Worm (Caenorhabditis elegans) whole organism, L3 larva: ENCODE data around the gene arf-6.

Experiments used
- ama-1 ChIP-seq: fragments of 150-350 bp; optimal IDR thresholded peaks from 2 replicates; lab custom pipeline; 2018
- ceh-16 ChIP-seq: sonication (generic microtip); optimal IDR thresholded peaks from 2 replicates; lab custom pipeline; 2017; ENCODE audit warnings: missing biosample characterization, missing genetic modification characterization
- ceh-28 ChIP-seq: fragments of 150-350 bp; optimal IDR thresholded peaks from 2 replicates; lab custom pipeline; 2014; ENCODE audit warnings: missing biosample characterization, missing genetic modification reagents, missing genetic modification characterization
- ceh-82 ChIP-seq: fragments of 150-350 bp; optimal IDR thresholded peaks from 2 replicates; lab custom pipeline; 2014; ENCODE audit warnings: missing biosample characterization, missing genetic modification characterization
- ceh-9 ChIP-seq: sonication (generic microtip); optimal IDR thresholded peaks from 2 replicates; lab custom pipeline; 2018; ENCODE audit warnings: missing biosample characterization, missing genetic modification characterization
- daf-12 ChIP-seq: fragments of 150-350 bp; optimal IDR thresholded peaks from 2 replicates; lab custom pipeline; 2014; ENCODE audit warnings: missing biosample characterization, missing genetic modification reagents, missing genetic modification characterization
- egl-27 ChIP-seq: sonication (generic microtip); optimal IDR thresholded peaks from 4 replicates; lab custom pipeline; 2017; ENCODE audit warnings: missing biosample characterization, missing genetic modification reagents, missing genetic modification characterization
- egl-5 ChIP-seq: fragments of 150-350 bp; optimal IDR thresholded peaks from 2 replicates; lab custom pipeline; 2017; ENCODE audit warnings: missing biosample characterization, missing genetic modification reagents, missing genetic modification characterization, inconsistent platforms
- elt-1 ChIP-seq: fragments of 150-350 bp; optimal IDR thresholded peaks from 2 replicates; lab custom pipeline; 2014; ENCODE audit warnings: missing biosample characterization, missing genetic modification characterization
- elt-2 ChIP-seq: sonication (generic microtip); optimal IDR thresholded peaks from 2 replicates; lab custom pipeline; 2016; ENCODE audit warnings: missing genetic modification reagents, mild to moderate bottlenecking, missing genetic modification characterization, missing compliant biosample characterization
- eor-1 ChIP-seq, 2 experiments: fragments of 150-350 bp; optimal IDR thresholded peaks; 2 replicates each; lab custom pipeline; 2014 to 2018; ENCODE audit warnings: missing biosample characterization in 2 of 2, missing genetic modification characterization in 2 of 2
- fkh-2 ChIP-seq: fragments of 150-350 bp; optimal IDR thresholded peaks from 2 replicates; lab custom pipeline; 2014; ENCODE audit warnings: missing biosample characterization, missing genetic modification reagents, missing genetic modification characterization
- hmg-11 ChIP-seq: sonication (generic microtip); optimal IDR thresholded peaks from 2 replicates; lab custom pipeline; 2016; ENCODE audit warnings: missing genetic modification characterization, missing compliant biosample characterization
- jun-1 ChIP-seq: fragments of 150-350 bp; optimal IDR thresholded peaks from 2 replicates; lab custom pipeline; 2014; ENCODE audit warnings: missing biosample characterization, missing genetic modification reagents, missing genetic modification characterization
- lin-15B ChIP-seq: fragments of 150-350 bp; optimal IDR thresholded peaks from 2 replicates; lab custom pipeline; 2014; ENCODE audit warnings: missing biosample characterization, missing genetic modification characterization
- lsy-12 ChIP-seq: sonication (generic microtip); optimal IDR thresholded peaks from 2 replicates; lab custom pipeline; 2016; ENCODE audit warnings: mild to moderate bottlenecking, missing genetic modification characterization, missing compliant biosample characterization
- mdl-1 ChIP-seq: fragments of 150-350 bp; optimal IDR thresholded peaks from 2 replicates; lab custom pipeline; 2014; ENCODE audit warnings: missing biosample characterization, missing genetic modification characterization
- mml-1 ChIP-seq: fragments of 150-350 bp; sonication (generic microtip); optimal IDR thresholded peaks from 3 replicates; lab custom pipeline; 2014; ENCODE audit warnings: missing biosample characterization, missing genetic modification characterization
- nfya-1 ChIP-seq: sonication (generic microtip); optimal IDR thresholded peaks from 2 replicates; lab custom pipeline; 2017; ENCODE audit warnings: missing genetic modification characterization, mild to moderate bottlenecking, missing compliant biosample characterization, antibody characterized with exemption, moderate library complexity; ENCODE audit not compliant: insufficient read depth
- nhr-11 ChIP-seq: fragments of 150-350 bp; optimal IDR thresholded peaks from 2 replicates; lab custom pipeline; 2014; ENCODE audit warnings: missing biosample characterization, missing genetic modification characterization
- nhr-12 ChIP-seq: fragments of 150-350 bp; optimal IDR thresholded peaks from 2 replicates; lab custom pipeline; 2014; ENCODE audit warnings: missing biosample characterization, missing genetic modification characterization
- nhr-23 ChIP-seq: fragments of 150-350 bp; optimal IDR thresholded peaks from 2 replicates; lab custom pipeline; 2014; ENCODE audit warnings: missing biosample characterization, missing genetic modification reagents, missing genetic modification characterization
- nhr-25 ChIP-seq: sonication (generic microtip); optimal IDR thresholded peaks from 2 replicates; lab custom pipeline; 2017; ENCODE audit warnings: missing biosample characterization, missing genetic modification characterization
- nhr-28 ChIP-seq: fragments of 150-350 bp; optimal IDR thresholded peaks from 2 replicates; lab custom pipeline; 2014; ENCODE audit warnings: missing biosample characterization, missing genetic modification characterization
- nhr-67 ChIP-seq: fragments of 150-350 bp; optimal IDR thresholded peaks from 2 replicates; lab custom pipeline; 2014; ENCODE audit warnings: missing biosample characterization, missing genetic modification characterization
- nhr-76 ChIP-seq: fragments of 150-350 bp; sonication (generic microtip); optimal IDR thresholded peaks from 5 replicates; lab custom pipeline; 2014; ENCODE audit warnings: missing biosample characterization, missing genetic modification characterization
- nhr-77 ChIP-seq: fragments of 150-350 bp; optimal IDR thresholded peaks from 2 replicates; lab custom pipeline; 2014; ENCODE audit warnings: missing biosample characterization, missing genetic modification characterization
- pha-4 ChIP-seq: fragments of 150-350 bp; optimal IDR thresholded peaks from 2 replicates; lab custom pipeline; 2014; ENCODE audit warnings: missing biosample characterization, missing genetic modification reagents, missing genetic modification characterization
- pqm-1 ChIP-seq: fragments of 150-350 bp; optimal IDR thresholded peaks from 2 replicates; lab custom pipeline; 2017; ENCODE audit warnings: missing biosample characterization, missing genetic modification characterization, inconsistent platforms
- sea-2 ChIP-seq: fragments of 150-350 bp; sonication (generic microtip); optimal IDR thresholded peaks from 4 replicates; lab custom pipeline; 2014; ENCODE audit warnings: missing biosample characterization, missing genetic modification reagents, missing genetic modification characterization
- skn-1 ChIP-seq: fragments of 150-350 bp; optimal IDR thresholded peaks from 2 replicates; lab custom pipeline; 2014; ENCODE audit warnings: missing biosample characterization, missing genetic modification characterization
- snpc-4 ChIP-seq: fragments of 150-350 bp; optimal IDR thresholded peaks from 2 replicates; lab custom pipeline; 2014; ENCODE audit warnings: missing biosample characterization, missing genetic modification characterization
- tbx-2 ChIP-seq: sonication (generic microtip); optimal IDR thresholded peaks from 2 replicates; lab custom pipeline; 2016; ENCODE audit warnings: mild to moderate bottlenecking, missing genetic modification characterization, missing compliant biosample characterization
- unc-39 ChIP-seq: sonication (generic microtip); optimal IDR thresholded peaks from 4 replicates; lab custom pipeline; 2017; ENCODE audit warnings: missing biosample characterization, missing genetic modification characterization
- ztf-11 ChIP-seq: fragments of 150-350 bp; optimal IDR thresholded peaks from 2 replicates; lab custom pipeline; 2014; ENCODE audit warnings: missing biosample characterization, missing genetic modification characterization
- ztf-4 ChIP-seq: fragments of 150-350 bp; optimal IDR thresholded peaks from 2 replicates; lab custom pipeline; 2014; ENCODE audit warnings: missing biosample characterization, missing genetic modification characterization

The arf-6 gene

DNA sequence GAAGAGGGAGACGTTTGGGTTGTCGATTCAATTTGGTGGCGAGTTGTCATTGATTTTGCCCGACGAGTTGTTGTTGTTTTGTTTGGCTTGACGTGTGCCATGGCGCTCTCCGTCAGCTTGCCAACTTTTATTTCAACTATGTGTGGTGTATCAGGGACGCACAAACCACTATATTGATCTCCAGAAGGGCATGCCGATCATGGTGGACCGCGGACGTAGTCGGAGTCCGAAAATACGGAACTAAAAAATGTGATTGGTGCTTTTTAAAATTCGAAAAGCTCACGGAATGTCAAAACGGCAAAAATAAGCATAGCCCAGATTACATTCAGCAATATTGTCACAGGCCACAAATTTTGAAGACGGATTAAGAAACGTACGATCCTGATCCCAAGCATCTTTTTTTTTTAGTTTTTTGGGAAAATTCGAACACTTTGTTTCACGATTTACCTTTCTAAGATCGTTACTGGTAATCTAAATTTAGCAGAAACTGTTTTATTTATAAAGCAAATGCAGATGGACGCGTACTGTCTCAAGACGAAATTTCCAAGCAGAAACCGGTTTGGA is 27.6 kb upstream of the arf-6 start, which contains the start of the genes Y116A8C.470 and Y116A8C.463:
Gene Y116A8C.470 (minus strand): TSS at position 101 of the 564 bp plus-strand sequence.
Gene Y116A8C.463 (plus strand): TSS at position 514 of the 564 bp plus-strand sequence.
- TF ChIP-seq nhr-11, result no peak

DNA sequence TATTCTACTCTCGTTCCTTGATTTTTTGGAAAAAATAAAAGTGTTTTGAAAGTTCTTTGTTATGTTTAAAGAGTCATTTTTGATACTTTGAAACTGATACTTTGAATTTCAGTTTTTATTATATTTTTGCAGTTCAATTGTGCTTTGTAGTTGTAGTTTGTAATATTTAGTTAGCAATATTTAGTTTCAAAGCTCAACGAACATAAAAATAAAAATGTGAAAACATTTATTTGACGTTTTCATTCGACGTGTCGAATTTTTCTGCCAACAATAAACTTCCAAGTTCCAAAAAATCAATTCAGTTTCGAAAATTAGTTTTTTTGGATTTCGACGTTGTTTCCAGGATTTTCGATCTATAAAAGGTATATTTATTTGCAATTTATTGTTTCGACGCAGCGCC is 26.9 kb upstream of the arf-6 start, which contains the start of gene nep-23:
Gene nep-23 (plus strand): TSS at position 301 of the 400 bp plus-strand sequence.
- TF ChIP-seq nhr-25 (tag; lab: Kevin White, UChicago) (no peak), ztf-11 (tag; lab: Kevin White, UChicago) (no peak), nhr-12 (tag; lab: Kevin White, UChicago) (no peak), lin-15B (tag; lab: Kevin White, UChicago) (no peak), eor-1 (tag; optimal IDR thresholded peaks at IDR 0.05; lab: Kevin White, UChicago) (no peak), skn-1 (tag; lab: Kevin White, UChicago) (no peak), elt-1 (tag; lab: Kevin White, UChicago) (no peak), elt-2 (tag; lab: Kevin White, UChicago) (no peak), lsy-12 (tag; lab: Kevin White, UChicago) (no peak), egl-27 (tag; lab: Kevin White, UChicago) (no peak), mml-1 (no peak), tbx-2 (tag; lab: Kevin White, UChicago) (no peak), ceh-82 (tag; lab: Kevin White, UChicago) (no peak)

DNA sequence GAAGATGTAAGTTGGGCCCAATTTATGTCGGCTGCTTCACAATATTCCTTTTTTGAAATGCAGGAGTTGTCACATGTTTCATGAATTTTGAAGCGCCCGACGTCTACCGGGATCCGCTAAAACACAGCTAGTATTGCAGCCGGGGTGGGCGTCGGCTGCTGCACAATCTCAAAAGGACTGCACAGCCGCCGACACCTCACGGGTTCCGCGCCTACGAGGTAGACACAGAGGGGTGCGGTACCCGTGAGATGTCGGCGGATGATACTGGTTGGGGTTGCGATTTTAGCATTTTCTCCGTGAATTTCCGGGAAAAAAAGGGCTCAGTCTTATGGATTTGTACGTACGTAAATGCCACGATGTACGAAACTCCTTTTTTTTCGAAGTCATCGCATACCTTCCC is 24.9 kb upstream of the arf-6 start:
- no peak for TF ChIP-seq nhr-28 (tag; lab: Kevin White, UChicago)
- no peak for TF ChIP-seq skn-1 (tag; lab: Kevin White, UChicago)
- TF ChIP-seq ceh-82 (tag; lab: Kevin White, UChicago), result no peak
- no peak for TF ChIP-seq ama-1 (lab: Kevin White, UChicago)
- no peak for TF ChIP-seq nhr-23 (tag; lab: Kevin White, UChicago)
- no peak for TF ChIP-seq mml-1
- TF ChIP-seq sea-2, result no peak
- TF ChIP-seq nhr-67, result no peak
- no peak for TF ChIP-seq snpc-4
- no peak for TF ChIP-seq lin-15B (tag; lab: Kevin White, UChicago)
- no peak for TF ChIP-seq nhr-25 (tag; lab: Kevin White, UChicago)
- no peak for TF ChIP-seq nhr-77 (tag; lab: Kevin White, UChicago)

DNA sequence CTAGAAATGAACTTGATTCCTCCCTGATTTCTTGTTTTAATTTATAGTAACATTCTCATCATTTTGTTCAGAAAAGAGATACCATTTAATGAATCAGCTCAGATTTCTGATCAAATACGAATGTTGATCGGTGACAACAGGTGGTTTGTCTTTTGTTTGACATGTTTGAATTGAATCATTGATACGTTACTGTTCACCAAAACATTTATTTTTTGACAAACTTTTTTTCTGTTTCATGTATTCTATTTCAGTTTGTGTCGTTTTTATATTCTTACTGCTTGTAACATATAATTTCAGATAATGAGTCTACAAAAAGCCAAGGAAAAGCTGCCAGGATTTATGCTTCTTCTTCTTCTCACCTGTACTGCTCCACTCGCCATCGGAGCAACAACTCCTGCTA is 22.8 kb upstream of the arf-6 start, which contains the start of gene nep-24:
Gene nep-24 (plus strand): TSS at position 301 of the 400 bp plus-strand sequence.
- TF ChIP-seq nhr-28 (tag; lab: Kevin White, UChicago) (no peak), egl-5 (tag; lab: Kevin White, UChicago) (no peak), jun-1 (tag; lab: Kevin White, UChicago) (no peak), nhr-76 (tag; lab: Kevin White, UChicago) (no peak), nhr-11 (no peak), mml-1 (no peak), ztf-11 (tag; lab: Kevin White, UChicago) (no peak), nhr-67 (no peak), hmg-11 (tag; lab: Kevin White, UChicago) (no peak), fkh-2 (tag; lab: Kevin White, UChicago) (no peak), unc-39 (tag; lab: Kevin White, UChicago) (no peak), ztf-4 (tag; lab: Kevin White, UChicago) (no peak), ama-1 (lab: Kevin White, UChicago) (no peak), nhr-12 (tag; lab: Kevin White, UChicago) (no peak), ceh-82 (tag; lab: Kevin White, UChicago) (no peak), pqm-1 (no peak), egl-27 (tag; lab: Kevin White, UChicago) (no peak)

DNA sequence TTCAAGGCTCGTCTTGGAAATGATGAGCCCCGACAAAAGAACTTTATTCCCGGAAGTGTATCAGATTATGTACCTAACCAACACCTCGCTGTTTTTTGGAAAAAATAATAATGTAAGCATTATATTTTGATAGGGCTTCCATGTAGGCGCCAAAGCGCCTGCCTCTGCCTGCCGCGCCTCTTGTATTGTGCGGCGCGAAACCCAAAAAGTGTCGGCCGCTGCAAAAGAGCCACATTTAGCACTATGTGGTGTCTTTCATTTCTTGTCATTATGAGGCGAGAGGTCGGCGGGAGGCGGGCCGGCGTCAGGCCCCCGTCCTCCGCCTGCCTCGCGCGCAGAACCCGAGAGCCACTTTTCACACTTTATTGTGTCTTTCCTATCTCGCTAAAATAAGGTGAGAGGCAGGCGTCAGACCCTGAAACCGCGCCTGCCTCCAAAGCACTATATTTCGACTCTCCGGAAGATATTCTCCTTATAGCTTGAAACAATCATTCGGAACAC is 21.5 kb upstream of the arf-6 start:
- TF ChIP-seq pha-4 (tag; lab: Kevin White, UChicago), result no peak
- no peak for TF ChIP-seq nhr-67
- no peak for TF ChIP-seq nhr-25 (tag; lab: Kevin White, UChicago)
- no peak for TF ChIP-seq ztf-11 (tag; lab: Kevin White, UChicago)
- no peak for TF ChIP-seq nfya-1 (tag; lab: Kevin White, UChicago)
- TF ChIP-seq fkh-2 (tag; lab: Kevin White, UChicago), result no peak
- no peak for TF ChIP-seq ceh-9 (tag; lab: Kevin White, UChicago)
- TF ChIP-seq ceh-16 (tag; lab: Kevin White, UChicago), result no peak
- TF ChIP-seq jun-1 (tag; lab: Kevin White, UChicago), result no peak
- no peak for TF ChIP-seq mdl-1 (tag; lab: Kevin White, UChicago)
- no peak for TF ChIP-seq ceh-28 (tag; lab: Kevin White, UChicago)
- TF ChIP-seq nhr-12 (tag; lab: Kevin White, UChicago), result no peak
- TF ChIP-seq tbx-2 (tag; lab: Kevin White, UChicago), result no peak
- TF ChIP-seq mml-1, result no peak
- no peak for TF ChIP-seq nhr-11
- TF ChIP-seq daf-12, result no peak
- no peak for TF ChIP-seq eor-1 (tag; optimal IDR thresholded peaks at IDR 0.05; lab: Kevin White, UChicago)
